Fruit fly (Drosophila melanogaster) whole organism, adult: ENCODE measurements around the gene CG3448.

Source experiments
- CG1620 ChIP-seq: fragments of 200-800 bp; sonication (Bioruptor generic); optimal IDR thresholded peaks from 2 replicates; lab custom pipeline; 2016; ENCODE audit warnings: missing biosample characterization, missing genetic modification characterization
- Mnt ChIP-seq: fragments of 200-800 bp; sonication (Bioruptor generic); optimal IDR thresholded peaks from 2 replicates; lab custom pipeline; 2016; ENCODE audit warnings: missing biosample characterization, mild to moderate bottlenecking, missing genetic modification characterization
- bab1 ChIP-seq: fragments of 200-800 bp; sonication (Bioruptor generic); optimal IDR thresholded peaks from 3 replicates; lab custom pipeline; 2019; ENCODE audit warnings: missing biosample characterization, mild to moderate bottlenecking, missing genetic modification characterization, moderate library complexity
- cnc ChIP-seq, 2 experiments: fragments of >200 bp; optimal IDR thresholded peaks; 2 replicates each; lab custom pipeline; 2017
- kay ChIP-seq: fragments of 200-800 bp; sonication (Bioruptor generic); peaks from one replicate; lab custom pipeline; 2016; ENCODE audit warnings: missing biosample characterization, missing genetic modification characterization, borderline replicate concordance

- TF ChIP-seq kay (GFP tag; lab: Kevin White, UChicago) (no peak), cnc (optimal IDR thresholded peaks at IDR 0.05; lab: Kevin White, UChicago) (no peak), bab1 (GFP tag; lab: Kevin White, UChicago) (no peak), Mnt (GFP tag; lab: Kevin White, UChicago) (no peak), CG1620 (no peak)
These were observed 16.4 kb upstream of the CG3448 start for dm6 chr3L:9467763-9468206.
